Worm (Caenorhabditis elegans) whole organism, early embryonic: ENCODE data around the gene Y46G5A.34.

Experiments used
- F13C5.2 ChIP-seq: sonication (generic microtip); optimal IDR thresholded peaks from 2 replicates; lab custom pipeline; 2017; ENCODE audit warnings: mild to moderate bottlenecking, missing genetic modification characterization, inconsistent platforms, missing compliant biosample characterization
- aly-1 ChIP-seq: sonication (generic microtip); optimal IDR thresholded peaks from 2 replicates; lab custom pipeline; 2016; ENCODE audit warnings: missing genetic modification characterization, missing compliant biosample characterization
- ceh-13 ChIP-seq: fragments of 200-800 bp; sonication (Bioruptor generic); optimal IDR thresholded peaks from 2 replicates; lab custom pipeline; 2018; ENCODE audit warnings: mild to moderate bottlenecking, missing genetic modification characterization, missing compliant biosample characterization
- hnd-1 ChIP-seq: sonication (generic microtip); optimal IDR thresholded peaks from 2 replicates; lab custom pipeline; 2016; ENCODE audit warnings: missing genetic modification characterization, missing compliant biosample characterization

ce11 chrII:12727871-12728270 is 48.6 kb upstream of the Y46G5A.34 start:
- no peak for TF ChIP-seq ceh-13 (GFP tag; lab: Kevin White, UChicago)
- no peak for TF ChIP-seq hnd-1 (tag; lab: Kevin White, UChicago)
- TF ChIP-seq aly-1 (tag; lab: Kevin White, UChicago), result peak; percentile 1
- no peak for TF ChIP-seq F13C5.2 (tag; lab: Kevin White, UChicago)
